Fruit fly (Drosophila melanogaster) whole organism, embryonic: Measurements from ENCODE around the gene CG10948.

Experiments used
- ATbp ChIP-seq: fragments of 200-800 bp; sonication (Bioruptor generic); optimal IDR thresholded peaks from 2 replicates; lab custom pipeline; 2017; ENCODE audit warnings: missing biosample characterization, mild to moderate bottlenecking, missing genetic modification characterization, missing genetic modification reagents
- BEAF-32 ChIP-seq: fragments of 200-800 bp; sonication (Bioruptor generic); optimal IDR thresholded peaks from 3 replicates; lab custom pipeline; 2017; ENCODE audit warnings: missing biosample characterization, missing genetic modification characterization, mild to moderate bottlenecking, moderate library complexity, missing genetic modification reagents
- CG10209 ChIP-seq: fragments of 200-800 bp; sonication (Bioruptor generic); optimal IDR thresholded peaks from 3 replicates; lab custom pipeline; 2017; ENCODE audit warnings: missing biosample characterization, mild to moderate bottlenecking, missing genetic modification characterization, missing genetic modification reagents
- CG10431 ChIP-seq: fragments of 200-800 bp; sonication (Bioruptor generic); optimal IDR thresholded peaks from 3 replicates; lab custom pipeline; 2018; ENCODE audit warnings: missing biosample characterization, mild to moderate bottlenecking, missing genetic modification characterization
- CG10654 ChIP-seq: fragments of 200-800 bp; sonication (Bioruptor generic); optimal IDR thresholded peaks from 2 replicates; lab custom pipeline; 2016; ENCODE audit warnings: missing biosample characterization, missing genetic modification characterization
- CG12104 ChIP-seq: fragments of 200-800 bp; sonication (Bioruptor generic); optimal IDR thresholded peaks from 3 replicates; lab custom pipeline; 2016; ENCODE audit warnings: missing biosample characterization, missing genetic modification characterization
- CG15269 ChIP-seq: fragments of 200-800 bp; sonication (Bioruptor generic); optimal IDR thresholded peaks from 2 replicates; lab custom pipeline; 2018; ENCODE audit warnings: missing biosample characterization, mild to moderate bottlenecking, missing genetic modification characterization, moderate library complexity
- CG1602 ChIP-seq: fragments of 200-800 bp; sonication (Bioruptor generic); optimal IDR thresholded peaks from 3 replicates; lab custom pipeline; 2016; ENCODE audit warnings: missing biosample characterization, missing genetic modification characterization
- CG17359 ChIP-seq: fragments of 200-800 bp; sonication (Bioruptor generic); optimal IDR thresholded peaks from 3 replicates; lab custom pipeline; 2018; ENCODE audit warnings: missing biosample characterization, mild to moderate bottlenecking, missing genetic modification characterization, moderate library complexity
- CG17568 ChIP-seq: fragments of 200-800 bp; sonication (Bioruptor generic); optimal IDR thresholded peaks from 2 replicates; lab custom pipeline; 2018; ENCODE audit warnings: missing biosample characterization, mild to moderate bottlenecking, missing genetic modification characterization, moderate library complexity
- CG2129 ChIP-seq: fragments of 200-800 bp; sonication (Bioruptor generic); IDR thresholded peaks from 2 replicates; pipeline ENCODE4 v1.3.6; 2022; ENCODE audit warnings: missing biosample characterization, missing genetic modification characterization; ENCODE audit not compliant: partially characterized antibody
- CG2889 ChIP-seq: fragments of 200-800 bp; sonication (Bioruptor generic); IDR thresholded peaks from 3 replicates; pipeline ENCODE4 v1.3.6; 2022; ENCODE audit warnings: missing biosample characterization, missing genetic modification characterization
- CG3163 ChIP-seq: fragments of 200-800 bp; sonication (Bioruptor generic); optimal IDR thresholded peaks from 3 replicates; lab custom pipeline; 2016; ENCODE audit warnings: missing biosample characterization, missing genetic modification characterization
- CG3281 ChIP-seq: fragments of 200-800 bp; sonication (Bioruptor generic); optimal IDR thresholded peaks from 3 replicates; lab custom pipeline; 2017; ENCODE audit warnings: missing biosample characterization, mild to moderate bottlenecking, missing genetic modification characterization
- CG4282 ChIP-seq: fragments of 200-800 bp; sonication (Bioruptor generic); optimal IDR thresholded peaks from 2 replicates; lab custom pipeline; 2016; ENCODE audit warnings: missing biosample characterization, missing genetic modification characterization
- CG4424 ChIP-seq: fragments of 200-800 bp; sonication (Bioruptor generic); optimal IDR thresholded peaks from 3 replicates; lab custom pipeline; 2016; ENCODE audit warnings: missing biosample characterization, missing genetic modification characterization
- CG4617 ChIP-seq: fragments of 200-800 bp; sonication (Bioruptor generic); optimal IDR thresholded peaks from 3 replicates; lab custom pipeline; 2016; ENCODE audit warnings: missing biosample characterization, missing genetic modification characterization, borderline replicate concordance
- CG4730 ChIP-seq: fragments of 200-800 bp; sonication (Bioruptor generic); IDR thresholded peaks from 2 replicates; pipeline ENCODE4 v1.3.6; 2022; ENCODE audit warnings: missing biosample characterization, missing genetic modification characterization
- CG6813 ChIP-seq: fragments of 200-800 bp; sonication (Bioruptor generic); optimal IDR thresholded peaks from 2 replicates; lab custom pipeline; 2017; ENCODE audit warnings: missing biosample characterization, missing genetic modification characterization, mild to moderate bottlenecking, moderate library complexity, missing genetic modification reagents
- CG7987 ChIP-seq: fragments of 200-800 bp; sonication (Bioruptor generic); optimal IDR thresholded peaks from 2 replicates; lab custom pipeline; 2018; ENCODE audit warnings: missing biosample characterization, mild to moderate bottlenecking, missing genetic modification characterization, moderate library complexity
- CG9609 ChIP-seq: fragments of 200-800 bp; sonication (Bioruptor generic); optimal IDR thresholded peaks from 3 replicates; lab custom pipeline; 2016; ENCODE audit warnings: missing biosample characterization, missing genetic modification characterization
- Dek ChIP-seq: fragments of 200-800 bp; sonication (Bioruptor generic); optimal IDR thresholded peaks from 3 replicates; lab custom pipeline; 2019; ENCODE audit warnings: missing biosample characterization, mild to moderate bottlenecking, missing genetic modification characterization, moderate library complexity
- Dip3 ChIP-seq: fragments of 200-800 bp; sonication (Bioruptor generic); optimal IDR thresholded peaks from 3 replicates; lab custom pipeline; 2016; ENCODE audit warnings: missing biosample characterization, missing genetic modification characterization
- E2f1 ChIP-seq: fragments of 200-800 bp; sonication (Bioruptor generic); IDR thresholded peaks from 2 replicates; pipeline ENCODE4 v1.3.6; 2022; ENCODE audit warnings: missing biosample characterization, missing genetic modification characterization
- ERR ChIP-seq: fragments of 200-800 bp; sonication (Bioruptor generic); optimal IDR thresholded peaks from 2 replicates; lab custom pipeline; 2016; ENCODE audit warnings: missing biosample characterization, missing genetic modification characterization
- Ets97D ChIP-seq: fragments of 200-800 bp; sonication (Bioruptor generic); optimal IDR thresholded peaks from 3 replicates; lab custom pipeline; 2016; ENCODE audit warnings: missing biosample characterization, missing genetic modification characterization
- GATAe ChIP-seq: fragments of 200-800 bp; sonication (Bioruptor generic); conservative IDR thresholded peaks from 2 replicates; pipeline ENCODE4 v1.3.6; 2022; ENCODE audit warnings: missing biosample characterization, missing genetic modification characterization
- Hey ChIP-seq: fragments of 200-800 bp; sonication (Bioruptor generic); optimal IDR thresholded peaks from 3 replicates; lab custom pipeline; 2018; ENCODE audit warnings: missing biosample characterization, mild to moderate bottlenecking, missing genetic modification characterization
- HmgD ChIP-seq: fragments of 200-800 bp; sonication (Bioruptor generic); optimal IDR thresholded peaks from 3 replicates; lab custom pipeline; 2016; ENCODE audit warnings: missing biosample characterization, missing genetic modification characterization
- Hmr ChIP-seq: fragments of 200-800 bp; sonication (Bioruptor generic); optimal IDR thresholded peaks from 3 replicates; lab custom pipeline; 2017; ENCODE audit warnings: mild to moderate bottlenecking, missing biosample characterization, missing genetic modification reagents, missing genetic modification characterization
- NFAT ChIP-seq: fragments of 200-800 bp; sonication (Bioruptor generic); IDR thresholded peaks from 2 replicates; pipeline ENCODE4 v1.3.6; 2022; ENCODE audit warnings: missing biosample characterization, missing genetic modification characterization
- NK7.1 ChIP-seq: fragments of 200-800 bp; sonication (Bioruptor generic); optimal IDR thresholded peaks from 3 replicates; lab custom pipeline; 2016; ENCODE audit warnings: missing biosample characterization, missing genetic modification characterization
- Sry-β ChIP-seq: fragments of 200-800 bp; sonication (Bioruptor generic); optimal IDR thresholded peaks from 2 replicates; lab custom pipeline; 2018; ENCODE audit warnings: missing biosample characterization, mild to moderate bottlenecking, missing genetic modification characterization, moderate library complexity
- TFAM ChIP-seq: fragments of 200-800 bp; sonication (Bioruptor generic); optimal IDR thresholded peaks from 2 replicates; lab custom pipeline; 2017; ENCODE audit warnings: missing biosample characterization, missing genetic modification characterization, inconsistent platforms
- YL-1 ChIP-seq: fragments of 200-800 bp; sonication (Bioruptor generic); optimal IDR thresholded peaks from 3 replicates; lab custom pipeline; 2017; ENCODE audit warnings: missing biosample characterization, mild to moderate bottlenecking, missing genetic modification characterization
- ap ChIP-seq: fragments of 200-800 bp; sonication (Bioruptor generic); IDR thresholded peaks from 2 replicates; pipeline ENCODE4 v1.3.6; 2022; ENCODE audit warnings: missing biosample characterization, missing genetic modification characterization
- bowl ChIP-seq: fragments of 200-800 bp; sonication (Bioruptor generic); IDR thresholded peaks from 2 replicates; pipeline ENCODE4 v1.3.6; 2022; ENCODE audit warnings: missing biosample characterization, missing genetic modification characterization
- bsh ChIP-seq, 2 experiments: fragments of 200-800 bp; sonication (Bioruptor generic); optimal IDR thresholded peaks; 2 replicates each; lab custom pipeline; 2017 to 2018; ENCODE audit warnings: mild to moderate bottlenecking in 2 of 2, missing biosample characterization in 2 of 2, missing genetic modification characterization in 2 of 2, moderate library complexity in 1 of 2
- da ChIP-seq: fragments of 200-800 bp; sonication (Bioruptor generic); optimal IDR thresholded peaks from 2 replicates; lab custom pipeline; 2016; ENCODE audit warnings: missing biosample characterization, missing genetic modification characterization
- dimm ChIP-seq: fragments of 200-800 bp; sonication (Bioruptor generic); IDR thresholded peaks from 2 replicates; pipeline ENCODE4 v1.3.6; 2022; ENCODE audit warnings: missing biosample characterization, missing genetic modification characterization
- dm ChIP-seq: fragments of 200-800 bp; sonication (Bioruptor generic); optimal IDR thresholded peaks from 3 replicates; lab custom pipeline; 2016; ENCODE audit warnings: missing biosample characterization, missing genetic modification characterization
- emc ChIP-seq: fragments of 200-800 bp; sonication (Bioruptor generic); optimal IDR thresholded peaks from 2 replicates; lab custom pipeline; 2016; ENCODE audit warnings: missing biosample characterization, missing genetic modification characterization
- fd102C ChIP-seq: fragments of 200-800 bp; sonication (Bioruptor generic); optimal IDR thresholded peaks from 2 replicates; lab custom pipeline; 2018; ENCODE audit warnings: missing biosample characterization, mild to moderate bottlenecking, missing genetic modification characterization, moderate library complexity
- hkb ChIP-seq, 2 experiments: fragments of 200-800 bp in 1 of 2; fragments of >200 bp in 1 of 2; sonication (Bioruptor generic) in 1 of 2; IDR thresholded peaks in 1 of 2; optimal IDR thresholded peaks in 1 of 2; 2 replicates each; pipeline versions ENCODE4 v1.3.6 to Lab custom; 2017 to 2022; ENCODE audit warnings: missing biosample characterization in 1 of 2, missing genetic modification characterization in 1 of 2
- p53 ChIP-seq: fragments of 200-800 bp; sonication (Bioruptor generic); optimal IDR thresholded peaks from 2 replicates; lab custom pipeline; 2016; ENCODE audit warnings: missing biosample characterization, missing genetic modification characterization
- pnt ChIP-seq: fragments of 200-800 bp; sonication (Bioruptor generic); optimal IDR thresholded peaks from 3 replicates; lab custom pipeline; 2016; ENCODE audit warnings: missing biosample characterization, missing genetic modification characterization
- pum ChIP-seq: fragments of 200-800 bp; sonication (Bioruptor generic); optimal IDR thresholded peaks from 2 replicates; lab custom pipeline; 2016; ENCODE audit warnings: missing biosample characterization, missing genetic modification characterization
- salm ChIP-seq: fragments of 200-800 bp; sonication (Bioruptor generic); optimal IDR thresholded peaks from 2 replicates; lab custom pipeline; 2018; ENCODE audit warnings: missing biosample characterization, mild to moderate bottlenecking, missing genetic modification characterization
- scrt ChIP-seq: fragments of 200-800 bp; sonication (Bioruptor generic); optimal IDR thresholded peaks from 2 replicates; lab custom pipeline; 2018; ENCODE audit warnings: missing biosample characterization, mild to moderate bottlenecking, missing genetic modification characterization, moderate library complexity
- sim ChIP-seq: fragments of 200-800 bp; sonication (Bioruptor generic); IDR thresholded peaks from 2 replicates; pipeline ENCODE4 v1.3.6; 2022; ENCODE audit warnings: missing biosample characterization, missing genetic modification characterization
- stwl ChIP-seq: fragments of 200-800 bp; sonication (Bioruptor generic); optimal IDR thresholded peaks from 3 replicates; lab custom pipeline; 2018; ENCODE audit warnings: missing biosample characterization, mild to moderate bottlenecking, missing genetic modification characterization, moderate library complexity

The CG10948 gene

DNA sequence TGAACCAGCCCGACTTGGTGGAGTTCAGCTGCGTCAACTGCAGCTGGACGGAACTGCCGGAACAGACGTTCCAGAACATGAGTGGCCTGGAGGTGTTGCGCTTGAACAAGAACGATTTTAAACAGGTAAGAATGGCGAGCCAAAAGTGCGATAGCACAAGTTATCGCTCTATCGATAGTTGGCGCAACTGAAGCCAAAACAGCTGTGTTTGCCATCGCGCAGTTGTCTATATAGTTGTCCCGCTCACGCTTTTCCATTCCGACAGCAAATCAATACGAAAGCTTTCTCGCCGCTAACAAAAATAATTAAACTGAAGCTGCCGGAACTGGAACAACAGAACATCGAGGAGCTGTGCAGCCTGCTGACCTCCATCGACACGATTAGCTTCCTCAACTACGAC, 55.4 kb downstream of the CG10948 start:
- TF ChIP-seq NFAT (GFP tag; lab: Robert Waterston, UW), result no peak
- no peak for TF ChIP-seq emc (GFP tag; lab: Kevin White, UChicago)
- no peak for TF ChIP-seq CG12104 (GFP tag; lab: Kevin White, UChicago)
- peak; percentile 41 for TF ChIP-seq Hmr (GFP tag; lab: Kevin White, UChicago)
- TF ChIP-seq Dek (tag; lab: Kevin White, UChicago), result no peak
- TF ChIP-seq CG4282 (GFP tag; lab: Kevin White, UChicago), result no peak
- TF ChIP-seq CG2889 (GFP tag; lab: Robert Waterston, UW), result no peak
- TF ChIP-seq dimm (GFP tag; lab: Robert Waterston, UW), result no peak
- no peak for TF ChIP-seq da (GFP tag; lab: Kevin White, UChicago)
- no peak for TF ChIP-seq CG9609 (GFP tag; lab: Kevin White, UChicago)
- TF ChIP-seq salm (tag; lab: Kevin White, UChicago), result no peak
- no peak for TF ChIP-seq CG3163
- TF ChIP-seq scrt (GFP tag; lab: Kevin White, UChicago), result no peak
- TF ChIP-seq sim (GFP tag; lab: Robert Waterston, UW), result no peak
- TF ChIP-seq stwl (tag; lab: Kevin White, UChicago), result peak; percentile 62
- TF ChIP-seq CG4424 (GFP tag; lab: Kevin White, UChicago), result no peak
- no peak for TF ChIP-seq CG10654 (GFP tag; lab: Kevin White, UChicago)
- TF ChIP-seq TFAM, result no peak
- TF ChIP-seq CG4730 (GFP tag; lab: Robert Waterston, UW), result no peak
- TF ChIP-seq CG15269 (tag; lab: Kevin White, UChicago), result no peak
- TF ChIP-seq Ets97D, result no peak
- TF ChIP-seq CG2129, result peak; percentile 57; the same call in 1 of the 2 replicates
- TF ChIP-seq p53 (GFP tag; lab: Kevin White, UChicago), result no peak
- TF ChIP-seq bowl (GFP tag; lab: Robert Waterston, UW), result no peak
- no peak for TF ChIP-seq pum (GFP tag; lab: Kevin White, UChicago)
- no peak for TF ChIP-seq ATbp (GFP tag; lab: Kevin White, UChicago)
- TF ChIP-seq CG10431, result no peak
- no peak for TF ChIP-seq dm (GFP tag; lab: Kevin White, UChicago)
- TF ChIP-seq Dip3 (GFP tag; lab: Kevin White, UChicago), result no peak
- TF ChIP-seq GATAe (GFP tag; lab: Robert Waterston, UW), result no peak
- no peak for TF ChIP-seq ap (GFP tag; lab: Robert Waterston, UW)
- TF ChIP-seq CG4617, result no peak
- no peak for TF ChIP-seq CG6813 (GFP tag; lab: Kevin White, UChicago)
- peak; percentile 6 for TF ChIP-seq CG17359
- no peak for TF ChIP-seq Sry-β (GFP tag; lab: Kevin White, UChicago)
- no peak for TF ChIP-seq CG17568 (GFP tag; lab: Kevin White, UChicago)
- TF ChIP-seq CG1602, result no peak
- peak; percentile 82 for TF ChIP-seq BEAF-32 (GFP tag; lab: Kevin White, UChicago)
- no peak for TF ChIP-seq pnt (GFP tag; lab: Kevin White, UChicago)
- peak; percentile 21 for TF ChIP-seq HmgD
- TF ChIP-seq Hey (tag; lab: Kevin White, UChicago), result no peak
- TF ChIP-seq hkb (optimal IDR thresholded peaks at IDR 0.05; lab: Kevin White, UChicago), result no peak
- no peak for TF ChIP-seq hkb (GFP tag; IDR thresholded peaks at IDR 0.05; lab: Robert Waterston, UW)
- TF ChIP-seq CG10209 (GFP tag; lab: Kevin White, UChicago), result no peak
- TF ChIP-seq bsh (GFP tag; optimal IDR thresholded peaks at IDR 0.05; lab: Kevin White, UChicago), result no peak
- no peak for TF ChIP-seq fd102C (GFP tag; lab: Kevin White, UChicago)
- TF ChIP-seq YL-1 (GFP tag; lab: Kevin White, UChicago), result peak; percentile 55
- no peak for TF ChIP-seq NK7.1 (GFP tag; lab: Kevin White, UChicago)
- TF ChIP-seq CG3281 (GFP tag; lab: Kevin White, UChicago), result no peak
- TF ChIP-seq ERR, result no peak
- TF ChIP-seq E2f1, result no peak
- no peak for TF ChIP-seq CG7987 (GFP tag; lab: Kevin White, UChicago)
